Worm (Caenorhabditis elegans): ENCODE measurements around the gene tag-276.

ce11 chrII:12256528-12256927, 7.6 kb upstream of the tag-276 start, which contains the start of gene parn-2:
- TF ChIP-seq unc-62 (GFP tag; optimal IDR thresholded peaks at IDR 0.05): no peak
- TF ChIP-seq flh-1 (GFP tag; optimal IDR thresholded peaks at IDR 0.05): no peak
- no peak for TF ChIP-seq nhr-237 (tag; optimal IDR thresholded peaks at IDR 0.05)
- TF ChIP-seq nhr-76 (tag; optimal IDR thresholded peaks at IDR 0.05): no peak
- no peak for TF ChIP-seq blmp-1 (tag; optimal IDR thresholded peaks at IDR 0.05)
- no peak for TF ChIP-seq snpc-4 (tag; optimal IDR thresholded peaks at IDR 0.05)
- TF ChIP-seq mep-1 (tag; optimal IDR thresholded peaks at IDR 0.05): no peak
- TF ChIP-seq ham-2 (GFP tag; optimal IDR thresholded peaks at IDR 0.05): no peak
- TF ChIP-seq drap-1 (GFP tag; optimal IDR thresholded peaks at IDR 0.05): no peak
- TF ChIP-seq hlh-1 (tag; optimal IDR thresholded peaks at IDR 0.05): no peak
- no peak for TF ChIP-seq sptf-1 (tag; optimal IDR thresholded peaks at IDR 0.05)
- TF ChIP-seq ceh-83 (GFP tag; optimal IDR thresholded peaks at IDR 0.05): no peak
- no peak for TF ChIP-seq nhr-2 (tag; optimal IDR thresholded peaks at IDR 0.05)
- no peak for TF ChIP-seq mab-5 (tag; optimal IDR thresholded peaks at IDR 0.05)

Measured in whole organism, mixed stage, embryonic.